Worm (Caenorhabditis elegans): ENCODE data around the gene F59F5.4.

The F59F5.4 gene

DNA sequence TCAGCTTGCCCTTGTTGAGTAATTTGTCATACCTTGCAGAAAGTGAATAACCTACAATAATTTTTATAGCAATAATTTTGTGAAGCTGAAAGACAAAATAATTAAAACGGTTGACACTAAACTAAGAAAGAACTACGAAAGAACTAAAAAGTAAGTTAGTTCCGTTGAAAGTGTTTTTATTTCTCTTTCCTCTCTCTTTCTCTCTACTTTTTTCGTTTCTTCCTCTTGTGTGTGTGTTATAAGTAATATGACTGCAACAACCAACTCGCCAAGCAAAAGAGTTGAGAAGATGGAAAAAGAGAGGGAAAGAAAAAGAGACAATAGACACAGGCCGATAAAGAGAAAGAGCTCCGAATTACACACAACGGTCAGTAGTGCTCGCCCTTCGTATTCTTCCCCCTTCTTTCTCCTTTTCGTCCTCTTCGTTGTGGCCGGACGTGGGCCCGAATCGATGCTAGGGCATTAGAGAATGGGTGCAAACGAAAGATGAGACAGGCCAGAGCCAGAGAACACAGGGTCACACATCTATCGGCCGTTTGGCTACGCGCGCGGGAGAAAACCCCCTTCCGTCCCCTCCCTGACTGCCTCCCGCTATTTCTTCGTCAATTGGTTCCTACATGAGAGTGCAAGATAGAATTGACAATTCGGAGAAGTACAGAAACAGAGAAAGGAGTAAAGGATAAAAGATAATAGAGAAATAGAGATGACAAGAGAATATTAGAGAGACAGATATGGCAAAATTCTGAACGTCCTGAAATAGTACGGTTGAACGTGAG, 12.6 kb downstream of the F59F5.4 start, which contains the start of gene syd-2:
Gene syd-2 (minus strand): TSS at position 51 of the 776 bp plus-strand sequence.
- TF ChIP-seq tab-1 (GFP tag; IDR thresholded peaks at IDR 0.05) (peak; percentile 26; the same call in 1 of the 2 replicates), cog-1 (tag; optimal IDR thresholded peaks at IDR 0.05) (peak; percentile 85), ref-1 (GFP tag; conservative IDR thresholded peaks at IDR 0.05) (no peak), ztf-23 (GFP tag; IDR thresholded peaks at IDR 0.05) (peak; percentile 79), ztf-29 (GFP tag; IDR thresholded peaks at IDR 0.05) (no peak), klf-2 (GFP tag; conservative IDR thresholded peaks at IDR 0.05) (no peak), flt-1 (GFP tag; IDR thresholded peaks at IDR 0.05) (peak; percentile 69), med-1 (GFP tag; optimal IDR thresholded peaks at IDR 0.05; ENCODE audit: insufficient read depth) (no peak), T22C8.4 (GFP tag; IDR thresholded peaks at IDR 0.05) (peak; percentile 65)

DNA sequence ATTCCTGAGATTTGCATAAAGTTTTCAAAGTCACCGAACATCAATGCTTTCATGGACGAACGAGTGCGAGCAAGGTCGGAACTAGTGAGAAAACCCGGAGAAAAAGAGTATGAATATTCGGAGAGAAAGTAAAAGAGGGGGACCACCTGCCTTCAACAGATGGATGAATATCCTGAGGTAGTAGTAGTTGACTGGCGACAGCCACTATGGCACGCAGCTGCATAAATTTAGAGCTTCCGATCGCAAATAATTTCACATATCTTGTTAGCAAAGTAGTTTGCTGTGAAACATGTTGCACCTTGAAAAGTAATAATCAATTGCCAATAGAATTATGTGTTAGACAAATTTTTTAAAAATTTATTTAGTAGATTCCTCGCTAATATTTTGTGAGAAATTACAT, 14.0 kb downstream of the F59F5.4 start:
- no peak for TF ChIP-seq ztf-29 (GFP tag; IDR thresholded peaks at IDR 0.05)
- TF ChIP-seq klf-2 (GFP tag; conservative IDR thresholded peaks at IDR 0.05) = no peak
- no peak for TF ChIP-seq tab-1 (GFP tag; IDR thresholded peaks at IDR 0.05)
- TF ChIP-seq ztf-23 (GFP tag; IDR thresholded peaks at IDR 0.05) = no peak
- TF ChIP-seq flt-1 (GFP tag; IDR thresholded peaks at IDR 0.05) = no peak
- no peak for TF ChIP-seq med-1 (GFP tag; optimal IDR thresholded peaks at IDR 0.05; ENCODE audit: insufficient read depth)
- no peak for TF ChIP-seq T22C8.4 (GFP tag; IDR thresholded peaks at IDR 0.05)
- no peak for TF ChIP-seq ref-1 (GFP tag; conservative IDR thresholded peaks at IDR 0.05)
- TF ChIP-seq cog-1 (tag; optimal IDR thresholded peaks at IDR 0.05) = no peak

DNA sequence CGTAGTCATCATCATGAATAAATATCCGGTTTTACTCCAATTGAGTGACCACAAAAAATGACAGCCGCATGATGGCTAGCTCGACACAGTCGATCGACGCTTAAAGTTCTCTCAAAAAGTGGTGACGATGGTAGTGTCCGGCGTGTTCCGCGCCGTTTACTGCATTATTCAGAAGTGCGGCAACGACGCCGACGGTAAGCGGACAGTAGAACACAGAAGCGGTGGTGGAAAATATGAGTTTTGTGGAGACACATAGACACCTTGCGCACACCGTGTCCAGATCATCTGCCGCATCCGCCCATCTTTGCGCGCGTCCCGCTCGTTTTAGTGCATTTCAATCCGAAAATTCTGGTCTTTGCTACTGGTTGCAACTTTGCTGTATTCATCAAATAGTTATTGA, 16.4 kb downstream of the F59F5.4 start, which contains the start of gene F59F5.7:
Gene F59F5.7 (plus strand): TSS at position 301 of the 400 bp plus-strand sequence.
- TF ChIP-seq klf-2 (GFP tag; conservative IDR thresholded peaks at IDR 0.05) = no peak
- TF ChIP-seq med-1 (GFP tag; optimal IDR thresholded peaks at IDR 0.05; ENCODE audit: insufficient read depth) = no peak
- no peak for TF ChIP-seq tab-1 (GFP tag; IDR thresholded peaks at IDR 0.05)

DNA sequence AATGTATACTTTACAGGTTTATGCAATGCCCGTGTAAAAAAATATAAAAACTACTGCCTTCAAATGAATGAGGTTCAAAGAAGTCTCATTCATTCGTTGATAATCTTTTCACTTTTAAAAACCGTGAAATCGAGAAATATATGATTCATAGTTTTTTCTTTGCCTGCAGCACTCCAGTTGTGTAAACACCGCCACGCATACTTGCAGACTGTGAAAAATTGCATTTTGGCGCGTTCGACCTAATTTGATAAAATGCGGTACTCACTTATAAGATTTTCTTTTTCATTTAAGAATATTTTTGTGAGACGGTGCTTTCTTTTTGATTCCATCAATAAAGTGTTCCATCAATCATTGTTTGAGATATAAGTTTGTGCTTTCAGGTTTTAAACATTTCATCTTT, 24.0 kb downstream of the F59F5.4 start:
- no peak for TF ChIP-seq flt-1 (GFP tag; IDR thresholded peaks at IDR 0.05)

DNA sequence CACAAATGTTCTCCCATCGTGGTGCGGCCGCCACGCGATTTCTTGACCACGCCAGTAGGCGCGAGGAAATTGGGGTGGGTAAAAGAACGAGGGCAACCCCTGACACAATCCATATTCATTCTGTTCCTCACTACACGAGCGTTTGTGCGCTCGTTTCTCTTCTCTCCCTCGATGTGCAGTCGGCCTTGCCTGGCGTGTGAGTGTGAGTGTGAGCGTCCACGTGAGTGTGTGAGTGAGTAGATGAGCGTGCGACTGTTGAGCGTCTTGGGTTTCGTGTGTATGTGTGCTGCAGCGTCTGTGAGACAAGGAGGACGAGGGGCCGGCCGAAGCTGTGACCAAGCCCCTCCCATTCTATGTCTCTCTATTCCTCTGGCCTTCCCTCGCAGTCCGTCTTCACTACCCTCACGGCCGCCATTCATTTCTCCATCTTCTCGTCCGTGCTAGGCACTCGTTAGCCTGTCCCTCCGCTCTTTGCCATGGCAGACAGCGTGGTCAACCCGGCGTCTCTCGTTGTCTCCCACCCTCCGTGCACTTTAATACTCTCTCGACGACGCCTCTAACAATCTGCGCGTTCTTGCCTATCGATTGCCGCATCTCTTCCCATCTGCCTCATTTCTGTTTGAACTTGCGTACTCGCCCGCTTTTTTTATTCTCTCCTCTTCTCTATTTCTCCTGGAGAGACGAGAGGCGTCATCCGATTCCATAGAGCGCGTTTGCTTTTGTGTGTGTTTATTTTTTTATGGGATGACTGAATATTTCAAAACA, 25.8 kb downstream of the F59F5.4 start:
- peak; percentile 11 for TF ChIP-seq med-1 (GFP tag; optimal IDR thresholded peaks at IDR 0.05; ENCODE audit: insufficient read depth)
- no peak for TF ChIP-seq flt-1 (GFP tag; IDR thresholded peaks at IDR 0.05)
- peak; percentile 41; the same call in 1 of the 2 replicates for TF ChIP-seq ref-1 (GFP tag; conservative IDR thresholded peaks at IDR 0.05)
- peak; percentile 92 for TF ChIP-seq ztf-29 (GFP tag; IDR thresholded peaks at IDR 0.05)
- peak; percentile 67; the same call in 1 of the 2 replicates for TF ChIP-seq tab-1 (GFP tag; IDR thresholded peaks at IDR 0.05)
- peak; percentile 93 for TF ChIP-seq cog-1 (tag; optimal IDR thresholded peaks at IDR 0.05)
- peak; percentile 56 for TF ChIP-seq ztf-23 (GFP tag; IDR thresholded peaks at IDR 0.05)
- TF ChIP-seq klf-2 (GFP tag; conservative IDR thresholded peaks at IDR 0.05) = no peak
- peak; percentile 97 for TF ChIP-seq T22C8.4 (GFP tag; IDR thresholded peaks at IDR 0.05)

DNA sequence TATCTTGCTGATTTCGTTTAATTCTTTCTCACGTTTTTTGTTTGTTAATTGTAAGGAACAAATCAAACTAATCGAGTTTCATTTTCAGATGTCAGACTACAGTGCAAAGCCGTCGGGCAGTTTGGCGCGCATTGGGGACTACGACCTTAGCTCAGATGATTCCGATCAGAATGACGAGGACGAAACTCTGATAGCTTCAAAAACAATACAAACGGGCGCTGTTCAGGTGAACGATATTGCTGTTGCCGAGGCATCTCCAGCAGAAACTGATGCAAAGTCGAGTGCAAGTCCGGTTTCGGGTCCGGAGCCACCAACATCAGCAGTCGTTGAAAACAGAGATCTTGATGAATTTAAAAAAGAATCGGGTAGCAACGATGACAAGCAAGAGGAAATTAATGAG, 26.4 kb downstream of the F59F5.4 start, which contains the start of gene bet-2:
Gene bet-2 (plus strand): TSS at position 89 of the 400 bp plus-strand sequence.
- TF ChIP-seq ref-1 (GFP tag; conservative IDR thresholded peaks at IDR 0.05) = no peak
- TF ChIP-seq tab-1 (GFP tag; IDR thresholded peaks at IDR 0.05) = no peak
- TF ChIP-seq ztf-23 (GFP tag; IDR thresholded peaks at IDR 0.05) = no peak
- TF ChIP-seq ztf-29 (GFP tag; IDR thresholded peaks at IDR 0.05) = no peak
- TF ChIP-seq T22C8.4 (GFP tag; IDR thresholded peaks at IDR 0.05) = no peak
- TF ChIP-seq klf-2 (GFP tag; conservative IDR thresholded peaks at IDR 0.05) = no peak
- no peak for TF ChIP-seq cog-1 (tag; optimal IDR thresholded peaks at IDR 0.05)
- no peak for TF ChIP-seq flt-1 (GFP tag; IDR thresholded peaks at IDR 0.05)
- TF ChIP-seq med-1 (GFP tag; optimal IDR thresholded peaks at IDR 0.05; ENCODE audit: insufficient read depth) = no peak

DNA sequence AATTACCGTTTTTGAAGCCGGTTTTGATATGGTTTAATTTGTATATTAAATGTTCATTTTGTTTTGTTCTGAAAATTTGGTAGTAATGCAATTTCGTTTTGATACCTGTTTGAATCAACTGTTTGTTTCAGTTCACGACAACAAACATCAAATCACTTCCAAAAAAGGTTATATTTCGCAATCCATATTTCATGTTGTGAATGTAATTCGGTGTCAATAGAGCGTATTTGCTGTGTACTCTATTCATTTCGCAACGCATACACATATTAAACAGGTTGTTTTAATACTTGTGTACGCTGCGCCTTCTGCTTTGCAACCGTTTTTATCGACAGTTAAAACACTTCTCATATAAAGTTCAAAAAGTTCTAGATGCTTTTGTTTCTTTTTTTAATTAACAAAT, 33.6 kb downstream of the F59F5.4 start:
- TF ChIP-seq med-1 (GFP tag; optimal IDR thresholded peaks at IDR 0.05; ENCODE audit: insufficient read depth) (no peak), cog-1 (tag; optimal IDR thresholded peaks at IDR 0.05) (peak; percentile 14)

DNA sequence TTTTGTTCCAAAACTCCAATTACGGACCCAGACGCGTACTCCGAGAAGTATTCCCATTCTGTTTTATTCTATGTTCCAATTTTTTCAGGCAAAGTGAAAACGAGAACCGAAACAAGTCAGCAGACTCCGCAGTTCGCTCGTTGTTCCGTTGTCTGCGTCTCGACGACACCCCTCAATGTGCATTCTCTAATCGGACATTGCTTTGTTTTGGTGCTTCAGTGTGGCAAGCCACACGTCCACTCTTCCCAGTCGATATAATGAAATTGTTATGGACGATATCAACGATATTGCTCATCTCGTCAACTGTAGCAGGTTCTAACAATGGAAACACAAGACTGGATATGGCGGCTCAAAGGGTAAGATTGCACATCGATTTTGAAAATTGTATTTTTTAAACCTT, 34.1 kb downstream of the F59F5.4 start, which contains the start of gene nhx-5:
Gene nhx-5 (plus strand): TSS at position 82 of the 400 bp plus-strand sequence.
- TF ChIP-seq T22C8.4 (GFP tag; IDR thresholded peaks at IDR 0.05) (no peak), med-1 (GFP tag; optimal IDR thresholded peaks at IDR 0.05; ENCODE audit: insufficient read depth) (no peak), tab-1 (GFP tag; IDR thresholded peaks at IDR 0.05) (no peak), ztf-23 (GFP tag; IDR thresholded peaks at IDR 0.05) (no peak), ref-1 (GFP tag; conservative IDR thresholded peaks at IDR 0.05) (no peak), klf-2 (GFP tag; conservative IDR thresholded peaks at IDR 0.05) (no peak), cog-1 (tag; optimal IDR thresholded peaks at IDR 0.05) (no peak), ztf-29 (GFP tag; IDR thresholded peaks at IDR 0.05) (no peak), flt-1 (GFP tag; IDR thresholded peaks at IDR 0.05) (no peak)

DNA sequence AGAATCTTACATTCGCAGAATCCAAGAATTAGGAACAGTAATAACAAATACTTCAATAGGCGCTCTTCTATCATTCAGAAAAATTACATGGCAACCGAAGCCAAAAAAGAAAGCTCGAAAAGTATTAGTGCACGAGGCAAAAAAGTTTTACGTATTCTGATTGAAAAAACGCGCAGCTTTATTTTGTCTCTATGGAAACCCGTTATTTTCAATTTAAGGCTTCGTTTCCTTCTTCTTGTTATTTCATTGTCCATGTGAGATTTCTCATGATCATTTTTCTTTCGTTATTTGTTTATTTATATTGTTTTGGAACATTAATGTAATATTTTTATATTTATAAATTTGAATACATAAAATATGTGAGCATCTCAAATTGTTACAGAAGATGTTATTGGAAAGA, 46.7 kb downstream of the F59F5.4 start, which contains the start of gene F57C7.4:
Gene F57C7.4 (minus strand): TSS at position 101 of the 400 bp plus-strand sequence.
- TF ChIP-seq klf-2 (GFP tag; conservative IDR thresholded peaks at IDR 0.05) (no peak), tab-1 (GFP tag; IDR thresholded peaks at IDR 0.05) (no peak), ztf-29 (GFP tag; IDR thresholded peaks at IDR 0.05) (no peak), T22C8.4 (GFP tag; IDR thresholded peaks at IDR 0.05) (no peak), ref-1 (GFP tag; conservative IDR thresholded peaks at IDR 0.05) (no peak), cog-1 (tag; optimal IDR thresholded peaks at IDR 0.05) (no peak), flt-1 (GFP tag; IDR thresholded peaks at IDR 0.05) (no peak), ztf-23 (GFP tag; IDR thresholded peaks at IDR 0.05) (no peak), med-1 (GFP tag; optimal IDR thresholded peaks at IDR 0.05; ENCODE audit: insufficient read depth) (no peak)

All from whole organism, midembryonic.